Worm (Caenorhabditis elegans): Measurements from ENCODE around the gene oac-24.

ce11 chrV:4662400-4662799, 48.2 kb upstream of the oac-24 start, which contains the start of gene srx-74:
- no peak for TF ChIP-seq ceh-34 (tag; optimal IDR thresholded peaks at IDR 0.05)
- TF ChIP-seq fax-1 (tag; optimal IDR thresholded peaks at IDR 0.05), result no peak
- no peak for TF ChIP-seq ama-1 (optimal IDR thresholded peaks at IDR 0.05)
- TF ChIP-seq lin-11 (tag; optimal IDR thresholded peaks at IDR 0.05), result no peak
- no peak for TF ChIP-seq ceh-19 (GFP tag; optimal IDR thresholded peaks at IDR 0.05)
- no peak for TF ChIP-seq tbx-2 (tag; optimal IDR thresholded peaks at IDR 0.05)
- TF ChIP-seq C08G9.2 (tag; optimal IDR thresholded peaks at IDR 0.05), result no peak
- no peak for TF ChIP-seq ceh-9 (tag; optimal IDR thresholded peaks at IDR 0.05)
- TF ChIP-seq ceh-14 (tag; optimal IDR thresholded peaks at IDR 0.05), result no peak
- TF ChIP-seq nhr-11 (tag; optimal IDR thresholded peaks at IDR 0.05), result no peak

Measured in whole organism, late embryonic.